Worm (Caenorhabditis elegans) whole organism, L1 larva: ENCODE results near the gene gbh-1.

Source experiments
- C04F5.9 ChIP-seq: sonication (generic microtip); optimal IDR thresholded peaks from 2 replicates; lab custom pipeline; 2016; ENCODE audit warnings: missing genetic modification characterization, missing compliant biosample characterization
- C16A3.4 ChIP-seq: fragments of 150-350 bp; optimal IDR thresholded peaks from 2 replicates; lab custom pipeline; 2014; ENCODE audit warnings: missing biosample characterization, missing genetic modification characterization
- C34B4.2 ChIP-seq: sonication (generic microtip); optimal IDR thresholded peaks from 2 replicates; lab custom pipeline; 2017; ENCODE audit warnings: mild to moderate bottlenecking, missing genetic modification characterization, missing compliant biosample characterization
- F16B12.6 ChIP-seq: fragments of 150-350 bp; optimal IDR thresholded peaks from 2 replicates; lab custom pipeline; 2014; ENCODE audit warnings: missing biosample characterization, missing genetic modification characterization
- Y116A8C.19 ChIP-seq: sonication (generic microtip); optimal IDR thresholded peaks from 2 replicates; lab custom pipeline; 2016; ENCODE audit warnings: missing compliant biosample characterization, missing genetic modification characterization, borderline replicate concordance
- aha-1 ChIP-seq: fragments of 150-350 bp; optimal IDR thresholded peaks from 2 replicates; lab custom pipeline; 2014; ENCODE audit warnings: missing biosample characterization, missing genetic modification characterization
- alr-1 ChIP-seq: fragments of 200-800 bp; sonication (Bioruptor generic); optimal IDR thresholded peaks from 2 replicates; lab custom pipeline; 2018; ENCODE audit warnings: borderline replicate concordance, mild to moderate bottlenecking, missing genetic modification characterization, missing compliant biosample characterization
- ama-1 ChIP-seq: fragments of 150-350 bp; optimal IDR thresholded peaks from 2 replicates; lab custom pipeline; 2014
- blmp-1 ChIP-seq: fragments of 150-350 bp; optimal IDR thresholded peaks from 2 replicates; lab custom pipeline; 2014; ENCODE audit warnings: missing biosample characterization, missing genetic modification characterization
- ceh-82 ChIP-seq, 3 experiments: fragments of 150-350 bp in 1 of 3; sonication (generic microtip) in 2 of 3; optimal IDR thresholded peaks; 2 replicates each; lab custom pipeline; 2014 to 2017; ENCODE audit warnings: missing biosample characterization in 3 of 3, missing genetic modification characterization in 3 of 3
- ceh-88 ChIP-seq: fragments of 200-800 bp; sonication (Bioruptor generic); IDR thresholded peaks from 2 replicates; pipeline ENCODE4 v1.3.6; 2022; ENCODE audit warnings: missing genetic modification characterization, missing compliant biosample characterization
- dpl-1 ChIP-seq, 3 experiments: fragments of 150-350 bp in 2 of 3; sonication (generic microtip) in 1 of 3; optimal IDR thresholded peaks; 2 replicates each; lab custom pipeline; 2014 to 2017; ENCODE audit warnings: missing biosample characterization in 3 of 3, missing genetic modification characterization in 3 of 3, missing genetic modification reagents in 3 of 3
- dsc-1 ChIP-seq: sonication (generic microtip); optimal IDR thresholded peaks from 2 replicates; lab custom pipeline; 2016; ENCODE audit warnings: mild to moderate bottlenecking, missing genetic modification characterization, missing compliant biosample characterization
- elt-2 ChIP-seq: sonication (generic microtip); optimal IDR thresholded peaks from 2 replicates; lab custom pipeline; 2016; ENCODE audit warnings: missing genetic modification characterization, mild to moderate bottlenecking, inconsistent platforms, missing compliant biosample characterization, missing genetic modification reagents
- fkh-4 ChIP-seq: sonication (generic microtip); optimal IDR thresholded peaks from 2 replicates; lab custom pipeline; 2016; ENCODE audit warnings: missing compliant biosample characterization, missing genetic modification characterization, borderline replicate concordance
- fkh-8 ChIP-seq: sonication (generic microtip); optimal IDR thresholded peaks from 2 replicates; lab custom pipeline; 2016; ENCODE audit warnings: mild to moderate bottlenecking, missing genetic modification characterization, missing compliant biosample characterization
- hlh-17 ChIP-seq: fragments of 200-800 bp; sonication (Bioruptor generic); optimal IDR thresholded peaks from 2 replicates; lab custom pipeline; 2018; ENCODE audit warnings: missing genetic modification characterization, mild to moderate bottlenecking, missing compliant biosample characterization, moderate library complexity, borderline replicate concordance
- irx-1 ChIP-seq: sonication (generic microtip); optimal IDR thresholded peaks from 2 replicates; lab custom pipeline; 2016; ENCODE audit warnings: missing genetic modification characterization, missing compliant biosample characterization
- jun-1 ChIP-seq: fragments of 150-350 bp; optimal IDR thresholded peaks from 2 replicates; lab custom pipeline; 2014; ENCODE audit warnings: missing biosample characterization, missing genetic modification reagents, missing genetic modification characterization
- lin-14 ChIP-seq: fragments of 200-800 bp; sonication (Bioruptor generic); optimal IDR thresholded peaks from 2 replicates; lab custom pipeline; 2018; ENCODE audit warnings: mild to moderate bottlenecking, missing genetic modification characterization, moderate library complexity, missing compliant biosample characterization
- lin-39 ChIP-seq: fragments of 150-350 bp; optimal IDR thresholded peaks from 2 replicates; lab custom pipeline; 2014; ENCODE audit warnings: missing biosample characterization, missing genetic modification reagents, missing genetic modification characterization
- mab-9 ChIP-seq: fragments of 200-800 bp; sonication (Bioruptor generic); IDR thresholded peaks from 2 replicates; pipeline ENCODE4 v1.3.6; 2022; ENCODE audit warnings: missing genetic modification reagents, missing genetic modification characterization, missing compliant biosample characterization
- nhr-12 ChIP-seq: sonication (generic microtip); optimal IDR thresholded peaks from 2 replicates; lab custom pipeline; 2017; ENCODE audit warnings: missing biosample characterization, missing genetic modification characterization
- nhr-19 ChIP-seq: fragments of 200-800 bp; sonication (Bioruptor generic); conservative IDR thresholded peaks from 2 replicates; pipeline ENCODE4 v1.3.6; 2022; ENCODE audit warnings: missing genetic modification characterization, missing compliant biosample characterization
- nhr-237 ChIP-seq: fragments of 150-350 bp; optimal IDR thresholded peaks from 2 replicates; lab custom pipeline; 2014; ENCODE audit warnings: missing biosample characterization, missing genetic modification characterization
- nhr-28 ChIP-seq: fragments of 150-350 bp; optimal IDR thresholded peaks from 2 replicates; lab custom pipeline; 2014; ENCODE audit warnings: missing biosample characterization, missing genetic modification characterization
- nhr-71 ChIP-seq: sonication (generic microtip); optimal IDR thresholded peaks from 2 replicates; lab custom pipeline; 2016; ENCODE audit warnings: mild to moderate bottlenecking, missing genetic modification characterization, moderate library complexity, missing compliant biosample characterization
- nhr-76 ChIP-seq: sonication (generic microtip); optimal IDR thresholded peaks from 2 replicates; lab custom pipeline; 2017; ENCODE audit warnings: missing biosample characterization, missing genetic modification characterization
- nhr-84 ChIP-seq: sonication (generic microtip); optimal IDR thresholded peaks from 2 replicates; lab custom pipeline; 2017; ENCODE audit warnings: missing biosample characterization, missing genetic modification characterization
- nhr-85 ChIP-seq: sonication (generic microtip); peaks from one replicate; lab custom pipeline; 2016; ENCODE audit warnings: missing genetic modification characterization, inconsistent platforms, missing compliant biosample characterization
- nhr-90 ChIP-seq: sonication (generic microtip); optimal IDR thresholded peaks from 2 replicates; lab custom pipeline; 2016; ENCODE audit warnings: mild to moderate bottlenecking, missing genetic modification characterization, missing compliant biosample characterization; ENCODE audit not compliant: poor library complexity
- pag-3 ChIP-seq: sonication (generic microtip); optimal IDR thresholded peaks from 2 replicates; lab custom pipeline; 2017; ENCODE audit warnings: missing genetic modification characterization, mild to moderate bottlenecking, missing compliant biosample characterization, antibody characterized with exemption, borderline replicate concordance; ENCODE audit not compliant: insufficient read depth
- pax-3 ChIP-seq: fragments of 200-800 bp; sonication (Bioruptor generic); optimal IDR thresholded peaks from 2 replicates; lab custom pipeline; 2018; ENCODE audit warnings: mild to moderate bottlenecking, missing genetic modification characterization, moderate library complexity, missing compliant biosample characterization
- pqm-1 ChIP-seq: sonication (generic microtip); optimal IDR thresholded peaks from 3 replicates; lab custom pipeline; 2017; ENCODE audit warnings: missing biosample characterization, missing genetic modification characterization
- skn-1 ChIP-seq: fragments of 150-350 bp; optimal IDR thresholded peaks from 2 replicates; lab custom pipeline; 2014; ENCODE audit warnings: missing biosample characterization, missing genetic modification characterization
- snu-23 ChIP-seq: sonication (generic microtip); optimal IDR thresholded peaks from 2 replicates; lab custom pipeline; 2016; ENCODE audit warnings: missing genetic modification characterization, missing compliant biosample characterization
- sox-4 ChIP-seq: sonication (generic microtip); optimal IDR thresholded peaks from 2 replicates; lab custom pipeline; 2016; ENCODE audit warnings: missing genetic modification characterization, missing compliant biosample characterization
- sup-37 ChIP-seq: fragments of 200-800 bp; sonication (Bioruptor generic); optimal IDR thresholded peaks from 2 replicates; lab custom pipeline; 2018; ENCODE audit warnings: mild to moderate bottlenecking, missing genetic modification characterization, missing compliant biosample characterization
- tlp-1 ChIP-seq: fragments of 150-350 bp; optimal IDR thresholded peaks from 2 replicates; lab custom pipeline; 2014; ENCODE audit warnings: missing biosample characterization, missing genetic modification characterization
- unc-30 ChIP-seq: sonication (generic microtip); optimal IDR thresholded peaks from 2 replicates; lab custom pipeline; 2017; ENCODE audit warnings: missing biosample characterization, missing genetic modification characterization
- unc-98 ChIP-seq: fragments of 200-800 bp; sonication (Bioruptor generic); IDR thresholded peaks from 2 replicates; pipeline ENCODE4 v1.3.6; 2022; ENCODE audit warnings: missing genetic modification characterization, missing compliant biosample characterization
- xbp-1 ChIP-seq: sonication (generic microtip); optimal IDR thresholded peaks from 2 replicates; lab custom pipeline; 2016; ENCODE audit warnings: missing genetic modification characterization, missing compliant biosample characterization
- ztf-11 ChIP-seq, 2 experiments: sonication (generic microtip); optimal IDR thresholded peaks; 2 replicates each; lab custom pipeline; 2016 to 2017; ENCODE audit warnings: missing genetic modification characterization in 2 of 2, missing biosample characterization in 1 of 2, missing compliant biosample characterization in 1 of 2

gbh-1 gene

ce11 chrII:10680614-10681013 is 13.0 kb downstream of the gbh-1 start (continued):
- TF ChIP-seq nhr-71 (tag; lab: Kevin White, UChicago) (no peak), C16A3.4 (no peak), irx-1 (tag; lab: Kevin White, UChicago) (no peak)
- TF ChIP-seq, all 84 proteins: peak for 0

- TF ChIP-seq nhr-90 (tag; lab: Kevin White, UChicago) (no peak), fkh-4 (tag; lab: Kevin White, UChicago) (peak; percentile 62), dpl-1 (GFP tag; optimal IDR thresholded peaks at IDR 0.05; lab: Kevin White, UChicago) (no peak), C34B4.2 (tag; lab: Kevin White, UChicago) (no peak), dsc-1 (tag; lab: Kevin White, UChicago) (peak; percentile 93), nhr-28 (no peak), nhr-19 (GFP tag; lab: Robert Waterston, UW) (no peak), sup-37 (GFP tag; lab: Kevin White, UChicago) (no peak), alr-1 (no peak), blmp-1 (tag; lab: Kevin White, UChicago) (no peak), ama-1 (lab: Kevin White, UChicago) (no peak), nhr-84 (tag; lab: Kevin White, UChicago) (no peak), unc-30 (tag; lab: Kevin White, UChicago) (no peak)
These were observed 13.5 kb downstream of the gbh-1 start for ce11 chrII:10680130-10680529.

- no peak for TF ChIP-seq elt-2 (tag; lab: Kevin White, UChicago)
- no peak for TF ChIP-seq F16B12.6 (tag; lab: Kevin White, UChicago)
- TF ChIP-seq ceh-88 (GFP tag; lab: Robert Waterston, UW) = no peak
- TF ChIP-seq irx-1 (tag; lab: Kevin White, UChicago) = no peak
- TF ChIP-seq blmp-1 (tag; lab: Kevin White, UChicago) = no peak
- TF ChIP-seq hlh-17 (GFP tag; lab: Kevin White, UChicago) = no peak
- no peak for TF ChIP-seq ztf-11 (tag; optimal IDR thresholded peaks at IDR 0.05; lab: Kevin White, UChicago)
- TF ChIP-seq sox-4 = no peak
- no peak for TF ChIP-seq sup-37 (GFP tag; lab: Kevin White, UChicago)
- TF ChIP-seq jun-1 = no peak
- TF ChIP-seq fkh-8 (tag; lab: Kevin White, UChicago) = no peak
- TF ChIP-seq nhr-237 = no peak
- no peak for TF ChIP-seq xbp-1 (tag; lab: Kevin White, UChicago)
- no peak for TF ChIP-seq nhr-76
- TF ChIP-seq nhr-85 (tag; lab: Kevin White, UChicago) = no peak
- no peak for TF ChIP-seq lin-14 (GFP tag; lab: Kevin White, UChicago)
These were observed 18.3 kb downstream of the gbh-1 start, which contains the start of gene ptb-1 for ce11 chrII:10675302-10675701. ptb-1 (plus strand) TSS chrII:10675602.

- TF ChIP-seq ceh-82 (tag; optimal IDR thresholded peaks at IDR 0.05; lab: Kevin White, UChicago) (no peak), nhr-12 (no peak), snu-23 (GFP tag; lab: Kevin White, UChicago) (no peak), skn-1 (no peak), lin-39 (tag; lab: Kevin White, UChicago) (no peak), pqm-1 (tag; lab: Kevin White, UChicago) (no peak), pax-3 (tag; lab: Kevin White, UChicago) (no peak), nhr-19 (GFP tag; lab: Robert Waterston, UW) (no peak), unc-98 (GFP tag; lab: Robert Waterston, UW) (no peak), C04F5.9 (no peak), jun-1 (no peak), pag-3 (tag; lab: Kevin White, UChicago) (no peak), aha-1 (tag; lab: Kevin White, UChicago) (no peak), mab-9 (no peak), tlp-1 (no peak), Y116A8C.19 (tag; lab: Kevin White, UChicago) (no peak)
These were observed 28.6 kb downstream of the gbh-1 start, which contains the start of gene D2089.3 for ce11 chrII:10665031-10665430. D2089.3 (minus strand) TSS chrII:10665131.
